Fruit fly (Drosophila melanogaster) whole organism, embryonic: ENCODE data around the gene CG14459.

Source experiments
- Ada2b ChIP-seq: fragments of 200-800 bp; sonication (Bioruptor generic); IDR thresholded peaks from 2 replicates; pipeline ENCODE4 v1.3.6; 2022; ENCODE audit warnings: missing biosample characterization, missing genetic modification characterization
- Antp ChIP-seq: fragments of 200-800 bp; sonication (Bioruptor generic); optimal IDR thresholded peaks from 3 replicates; lab custom pipeline; 2016; ENCODE audit warnings: missing biosample characterization, missing genetic modification characterization
- B-H2 ChIP-seq: fragments of 200-800 bp; sonication (Bioruptor generic); optimal IDR thresholded peaks from 2 replicates; lab custom pipeline; 2018; ENCODE audit warnings: missing biosample characterization, mild to moderate bottlenecking, missing genetic modification characterization
- BEAF-32 ChIP-seq: fragments of 200-800 bp; sonication (Bioruptor generic); optimal IDR thresholded peaks from 3 replicates; lab custom pipeline; 2017; ENCODE audit warnings: missing biosample characterization, missing genetic modification characterization, mild to moderate bottlenecking, moderate library complexity, missing genetic modification reagents
- Bdp1 ChIP-seq: fragments of 200-800 bp; sonication (Bioruptor generic); optimal IDR thresholded peaks from 3 replicates; lab custom pipeline; 2016; ENCODE audit warnings: missing biosample characterization, missing genetic modification characterization
- CG10366 ChIP-seq: fragments of 200-800 bp; sonication (Bioruptor generic); IDR thresholded peaks from 2 replicates; pipeline ENCODE4 v1.3.6; 2022; ENCODE audit warnings: missing biosample characterization, missing genetic modification characterization
- CG12769 ChIP-seq: fragments of 200-800 bp; sonication (Bioruptor generic); optimal IDR thresholded peaks from 2 replicates; lab custom pipeline; 2019; ENCODE audit warnings: missing biosample characterization, mild to moderate bottlenecking, missing genetic modification characterization, moderate library complexity
- CG14965 ChIP-seq: fragments of 200-800 bp; sonication (Bioruptor generic); optimal IDR thresholded peaks from 2 replicates; lab custom pipeline; 2016; ENCODE audit warnings: missing biosample characterization, missing genetic modification characterization, borderline replicate concordance
- CG15696 ChIP-seq: fragments of 200-800 bp; sonication (Bioruptor generic); optimal IDR thresholded peaks from 2 replicates; lab custom pipeline; 2019; ENCODE audit warnings: missing biosample characterization, mild to moderate bottlenecking, missing genetic modification characterization, moderate library complexity
- CG4424 ChIP-seq: fragments of 200-800 bp; sonication (Bioruptor generic); optimal IDR thresholded peaks from 3 replicates; lab custom pipeline; 2016; ENCODE audit warnings: missing biosample characterization, missing genetic modification characterization
- CG6689 ChIP-seq: fragments of 200-800 bp; sonication (Bioruptor generic); IDR thresholded peaks from 2 replicates; pipeline ENCODE4 v1.3.6; 2022; ENCODE audit warnings: missing biosample characterization, missing genetic modification characterization
- CG8089 ChIP-seq: fragments of 200-800 bp; sonication (Bioruptor generic); optimal IDR thresholded peaks from 3 replicates; lab custom pipeline; 2016; ENCODE audit warnings: missing biosample characterization, missing genetic modification characterization
- CG8388 ChIP-seq: fragments of 200-800 bp; sonication (Bioruptor generic); optimal IDR thresholded peaks from 2 replicates; lab custom pipeline; 2019; ENCODE audit warnings: missing biosample characterization, mild to moderate bottlenecking, missing genetic modification characterization, moderate library complexity
- Chrac-16 ChIP-seq: fragments of 200-800 bp; sonication (Bioruptor generic); optimal IDR thresholded peaks from 3 replicates; lab custom pipeline; 2016; ENCODE audit warnings: missing biosample characterization, missing genetic modification characterization
- D19A ChIP-seq: fragments of 200-800 bp; optimal IDR thresholded peaks from 3 replicates; lab custom pipeline; 2019; ENCODE audit warnings: missing biosample characterization, mild to moderate bottlenecking, missing genetic modification characterization, moderate library complexity
- Drgx ChIP-seq: fragments of 200-800 bp; sonication (Bioruptor generic); IDR thresholded peaks from 2 replicates; pipeline ENCODE4 v1.3.6; 2022; ENCODE audit warnings: missing biosample characterization, missing genetic modification characterization
- Ets65A ChIP-seq: fragments of 200-800 bp; sonication (Bioruptor generic); peaks from one replicate; lab custom pipeline; 2016; ENCODE audit warnings: missing biosample characterization, missing genetic modification characterization
- GATAe ChIP-seq: fragments of 200-800 bp; sonication (Bioruptor generic); conservative IDR thresholded peaks from 2 replicates; pipeline ENCODE4 v1.3.6; 2022; ENCODE audit warnings: missing biosample characterization, missing genetic modification characterization
- H15 ChIP-seq: fragments of 200-800 bp; sonication (Bioruptor generic); IDR thresholded peaks from 3 replicates; pipeline ENCODE4 v1.3.6; 2022; ENCODE audit warnings: missing biosample characterization, missing genetic modification characterization
- Hr51 ChIP-seq, 2 experiments: fragments of 200-800 bp; sonication (Bioruptor generic); optimal IDR thresholded peaks; 2 replicates in 1 of 2; 3 replicates in 1 of 2; lab custom pipeline; 2016 to 2018; ENCODE audit warnings: missing biosample characterization in 2 of 2, missing genetic modification characterization in 2 of 2, mild to moderate bottlenecking in 1 of 2, moderate library complexity in 1 of 2
- Hsf ChIP-seq: fragments of 200-800 bp; sonication (Bioruptor generic); optimal IDR thresholded peaks from 3 replicates; lab custom pipeline; 2016; ENCODE audit warnings: missing biosample characterization, missing genetic modification characterization
- Kr ChIP-seq: fragments of 200-800 bp; sonication (Bioruptor generic); optimal IDR thresholded peaks from 2 replicates; lab custom pipeline; 2017; ENCODE audit warnings: missing biosample characterization, mild to moderate bottlenecking, missing genetic modification characterization
- Med ChIP-seq: fragments of 200-800 bp; sonication (Bioruptor generic); peaks from one replicate; lab custom pipeline; 2016; ENCODE audit warnings: missing biosample characterization, missing genetic modification characterization, mild to moderate bottlenecking, inconsistent platforms, moderate library complexity
- Oaz ChIP-seq: fragments of 200-800 bp; sonication (Bioruptor generic); IDR thresholded peaks from 2 replicates; pipeline ENCODE4 v1.3.6; 2022; ENCODE audit warnings: missing biosample characterization, missing genetic modification characterization
- Oli ChIP-seq: fragments of 200-800 bp; sonication (Bioruptor generic); optimal IDR thresholded peaks from 2 replicates; lab custom pipeline; 2018; ENCODE audit warnings: missing biosample characterization, mild to moderate bottlenecking, missing genetic modification characterization, moderate library complexity
- Ptx1 ChIP-seq: fragments of 200-800 bp; sonication (Bioruptor generic); IDR thresholded peaks from 2 replicates; pipeline ENCODE4 v1.3.6; 2022; ENCODE audit warnings: missing biosample characterization, missing genetic modification characterization
- Sox102F ChIP-seq: fragments of 200-800 bp; sonication (Bioruptor generic); optimal IDR thresholded peaks from 2 replicates; lab custom pipeline; 2018; ENCODE audit warnings: missing biosample characterization, mild to moderate bottlenecking, missing genetic modification characterization, moderate library complexity
- Trl ChIP-seq, 3 experiments: fragments of >200 bp in 2 of 3; fragments of 200-800 bp in 1 of 3; sonication (Bioruptor generic) in 1 of 3; optimal IDR thresholded peaks; 2 replicates in 1 of 3; 3 replicates in 2 of 3; lab custom pipeline; 2016 to 2017; ENCODE audit warnings: missing biosample characterization in 1 of 3, missing genetic modification characterization in 1 of 3
- Xbp1 ChIP-seq: fragments of 200-800 bp; sonication (Bioruptor generic); optimal IDR thresholded peaks from 3 replicates; lab custom pipeline; 2016; ENCODE audit warnings: missing biosample characterization, mild to moderate bottlenecking, missing genetic modification characterization
- amos ChIP-seq: fragments of 200-800 bp; sonication (Bioruptor generic); IDR thresholded peaks from 2 replicates; pipeline ENCODE4 v1.3.6; 2022; ENCODE audit warnings: missing biosample characterization, missing genetic modification characterization; ENCODE audit not compliant: partially characterized antibody
- ara ChIP-seq: fragments of 200-800 bp; sonication (Bioruptor generic); IDR thresholded peaks from 2 replicates; pipeline ENCODE4 v1.3.6; 2022; ENCODE audit warnings: missing biosample characterization, missing genetic modification characterization
- dmrt99B ChIP-seq: fragments of 200-800 bp; sonication (Bioruptor generic); optimal IDR thresholded peaks from 2 replicates; lab custom pipeline; 2018; ENCODE audit warnings: missing biosample characterization, mild to moderate bottlenecking, missing genetic modification characterization, moderate library complexity
- dpn ChIP-seq, 2 experiments: fragments of 200-800 bp; sonication (Bioruptor generic); optimal IDR thresholded peaks; 3 replicates each; lab custom pipeline; 2016; ENCODE audit warnings: missing biosample characterization in 2 of 2, missing genetic modification characterization in 2 of 2
- exex ChIP-seq: fragments of 200-800 bp; sonication (Bioruptor generic); optimal IDR thresholded peaks from 4 replicates; lab custom pipeline; 2018; ENCODE audit warnings: missing biosample characterization, mild to moderate bottlenecking, missing genetic modification characterization, moderate library complexity
- hb ChIP-seq: fragments of 200-800 bp; sonication (Bioruptor generic); IDR thresholded peaks from 3 replicates; pipeline ENCODE4 v1.3.6; 2022; ENCODE audit warnings: missing biosample characterization, missing genetic modification characterization; ENCODE audit not compliant: partially characterized antibody
- knrl ChIP-seq: fragments of 200-800 bp; sonication (Bioruptor generic); IDR thresholded peaks from 3 replicates; pipeline ENCODE4 v1.3.6; 2022; ENCODE audit warnings: missing biosample characterization, missing genetic modification characterization; ENCODE audit not compliant: partially characterized antibody
- lilli ChIP-seq: fragments of 200-800 bp; sonication (Bioruptor generic); optimal IDR thresholded peaks from 3 replicates; lab custom pipeline; 2016; ENCODE audit warnings: missing biosample characterization, missing genetic modification characterization
- lola ChIP-seq, 3 experiments: fragments of >200 bp in 2 of 3; fragments of 200-800 bp in 1 of 3; sonication (Bioruptor generic) in 1 of 3; optimal IDR thresholded peaks; 2 replicates each; lab custom pipeline; 2017 to 2019; ENCODE audit warnings: missing biosample characterization in 3 of 3, missing genetic modification characterization in 3 of 3, mild to moderate bottlenecking in 1 of 3, moderate library complexity in 1 of 3
- maf-S ChIP-seq: fragments of 200-800 bp; sonication (Bioruptor generic); optimal IDR thresholded peaks from 2 replicates; lab custom pipeline; 2016; ENCODE audit warnings: missing biosample characterization, missing genetic modification characterization
- pros ChIP-seq: fragments of 200-800 bp; sonication (Bioruptor generic); optimal IDR thresholded peaks from 3 replicates; lab custom pipeline; 2019; ENCODE audit warnings: missing biosample characterization, mild to moderate bottlenecking, missing genetic modification characterization, moderate library complexity
- ranshi ChIP-seq: fragments of 200-800 bp; sonication (Bioruptor generic); IDR thresholded peaks from 2 replicates; pipeline ENCODE4 v1.3.6; 2022; ENCODE audit warnings: missing biosample characterization, missing genetic modification characterization
- row ChIP-seq: fragments of 200-800 bp; sonication (Bioruptor generic); IDR thresholded peaks from 3 replicates; pipeline ENCODE4 v1.3.6; 2022; ENCODE audit warnings: missing biosample characterization, missing genetic modification characterization
- so ChIP-seq: fragments of 200-800 bp; sonication (Bioruptor generic); IDR thresholded peaks from 3 replicates; pipeline ENCODE4 v1.3.6; 2022; ENCODE audit warnings: missing biosample characterization, missing genetic modification characterization
- tin ChIP-seq: fragments of 200-800 bp; sonication (Bioruptor generic); optimal IDR thresholded peaks from 3 replicates; lab custom pipeline; 2016; ENCODE audit warnings: missing biosample characterization, missing genetic modification characterization
- twi ChIP-seq: fragments of 200-800 bp; optimal IDR thresholded peaks from 2 replicates; lab custom pipeline; 2019; ENCODE audit warnings: missing biosample characterization, mild to moderate bottlenecking, missing genetic modification characterization, moderate library complexity
- vnd ChIP-seq: fragments of 200-800 bp; sonication (Bioruptor generic); IDR thresholded peaks from 3 replicates; pipeline ENCODE4 v1.3.6; 2022; ENCODE audit warnings: missing biosample characterization, missing genetic modification characterization; ENCODE audit not compliant: partially characterized antibody
- zfh2 ChIP-seq: fragments of 200-800 bp; sonication (Bioruptor generic); optimal IDR thresholded peaks from 2 replicates; lab custom pipeline; 2016; ENCODE audit warnings: missing biosample characterization, missing genetic modification characterization

CG14459 gene

dm6 chr3L:22669275-22670006, 31.7 kb upstream of the CG14459 start, which contains the start of gene Jhbp6 (continued):
- TF ChIP-seq CG14965 (GFP tag; lab: Kevin White, UChicago), result no peak
- no peak for TF ChIP-seq vnd (GFP tag; lab: Robert Waterston, UW)
- TF ChIP-seq B-H2 (GFP tag; lab: Kevin White, UChicago), result no peak
- TF ChIP-seq Med (GFP tag; lab: Kevin White, UChicago), result peak; percentile 20
- peak; percentile 19 for TF ChIP-seq exex (tag; lab: Kevin White, UChicago)
- TF ChIP-seq dpn (GFP tag; optimal IDR thresholded peaks at IDR 0.05; lab: Kevin White, UChicago), result no peak
- no peak for TF ChIP-seq Antp (GFP tag; lab: Kevin White, UChicago)
- TF ChIP-seq CG15696 (tag; lab: Kevin White, UChicago), result no peak
- peak; percentile 77 for TF ChIP-seq GATAe (GFP tag; lab: Robert Waterston, UW)
- peak in 1 of 2 experiments; percentile 9 for TF ChIP-seq Trl (optimal IDR thresholded peaks at IDR 0.05; lab: Kevin White, UChicago)
- no peak for TF ChIP-seq Trl (GFP tag; optimal IDR thresholded peaks at IDR 0.05; lab: Kevin White, UChicago)
- no peak for TF ChIP-seq so (GFP tag; lab: Robert Waterston, UW)
- 0 out of 2 replicates have a peak, but pooled peaks have one; percentile 5 for TF ChIP-seq amos (GFP tag; lab: Robert Waterston, UW)
- TF ChIP-seq Bdp1 (GFP tag; lab: Kevin White, UChicago), result no peak
- peak; percentile 11 for TF ChIP-seq BEAF-32 (GFP tag; lab: Kevin White, UChicago)
- no peak for TF ChIP-seq Hr51 (GFP tag; optimal IDR thresholded peaks at IDR 0.05; lab: Kevin White, UChicago)
- no peak for TF ChIP-seq knrl (GFP tag; lab: Robert Waterston, UW)
- TF ChIP-seq zfh2, result no peak
- peak; percentile 30 for TF ChIP-seq CG12769 (tag; lab: Kevin White, UChicago)
- TF ChIP-seq CG8089 (GFP tag; lab: Kevin White, UChicago), result no peak
- no peak for TF ChIP-seq lola (GFP tag; optimal IDR thresholded peaks at IDR 0.05; lab: Kevin White, UChicago)
- no peak for TF ChIP-seq maf-S
- no peak for TF ChIP-seq hb (GFP tag; lab: Robert Waterston, UW)
- TF ChIP-seq Kr, result peak; percentile 2

- TF ChIP-seq Ets65A (GFP tag; lab: Kevin White, UChicago), result peak; percentile 92
- TF ChIP-seq dmrt99B (tag; lab: Kevin White, UChicago), result peak; percentile 30
- peak; percentile 50 for TF ChIP-seq Oli (tag; lab: Kevin White, UChicago)
- peak; percentile 34; the same call in 1 of the 2 replicates for TF ChIP-seq Ptx1 (GFP tag; lab: Robert Waterston, UW)
- TF ChIP-seq Oaz (GFP tag; lab: Robert Waterston, UW), result no peak
- TF ChIP-seq H15, result 0 out of 3 replicates have a peak, but pooled peaks have one; percentile 24
- peak; percentile 17 for TF ChIP-seq D19A (tag; lab: Kevin White, UChicago)
- peak; percentile 18; the same call in 1 of the 2 replicates for TF ChIP-seq CG6689 (GFP tag; lab: Robert Waterston, UW)
- peak; percentile 13; the same call in 1 of the 2 replicates for TF ChIP-seq CG10366 (GFP tag; lab: Robert Waterston, UW)
- peak; percentile 22 for TF ChIP-seq CG8388 (GFP tag; lab: Kevin White, UChicago)
- no peak for TF ChIP-seq pros
- TF ChIP-seq Hsf (GFP tag; lab: Kevin White, UChicago), result peak; percentile 17
- peak; percentile 18 for TF ChIP-seq Chrac-16 (GFP tag; lab: Kevin White, UChicago)
- TF ChIP-seq ara (GFP tag; lab: Robert Waterston, UW), result 0 out of 2 replicates have a peak, but pooled peaks have one; percentile 35
- TF ChIP-seq lilli (GFP tag; lab: Kevin White, UChicago), result peak; percentile 22
- peak; percentile 21 for TF ChIP-seq tin (GFP tag; lab: Kevin White, UChicago)
- no peak for TF ChIP-seq twi (tag; lab: Kevin White, UChicago)
- no peak for TF ChIP-seq Drgx
- TF ChIP-seq Ada2b (GFP tag; lab: Robert Waterston, UW), result peak; percentile 13; the same call in 1 of the 2 replicates
- TF ChIP-seq Xbp1 (GFP tag; lab: Kevin White, UChicago), result peak; percentile 34
- TF ChIP-seq ranshi, result peak; percentile 53; the same call in 1 of the 2 replicates
- no peak for TF ChIP-seq so (GFP tag; lab: Robert Waterston, UW)
- no peak; the same call in 1 of the 3 replicates for TF ChIP-seq row (GFP tag; lab: Robert Waterston, UW)
- TF ChIP-seq CG4424, result peak; percentile 21
- TF ChIP-seq CG12769 (tag; lab: Kevin White, UChicago), result peak; percentile 44
- peak; percentile 21 for TF ChIP-seq Sox102F (GFP tag; lab: Kevin White, UChicago)
These were observed 27.4 kb upstream of the CG14459 start for dm6 chr3L:22665110-22665509.
